Worm (Caenorhabditis elegans) whole organism, young adult: ENCODE data around the gene C14A4.6.

Experiments
- dpl-1 ChIP-seq: fragments of 150-350 bp; optimal IDR thresholded peaks from 2 replicates; lab custom pipeline; 2014; ENCODE audit warnings: missing biosample characterization, missing genetic modification reagents, missing genetic modification characterization
- unc-62 ChIP-seq: fragments of 150-350 bp; optimal IDR thresholded peaks from 2 replicates; lab custom pipeline; 2014; ENCODE audit warnings: missing biosample characterization, missing genetic modification reagents, missing genetic modification characterization

DNA sequence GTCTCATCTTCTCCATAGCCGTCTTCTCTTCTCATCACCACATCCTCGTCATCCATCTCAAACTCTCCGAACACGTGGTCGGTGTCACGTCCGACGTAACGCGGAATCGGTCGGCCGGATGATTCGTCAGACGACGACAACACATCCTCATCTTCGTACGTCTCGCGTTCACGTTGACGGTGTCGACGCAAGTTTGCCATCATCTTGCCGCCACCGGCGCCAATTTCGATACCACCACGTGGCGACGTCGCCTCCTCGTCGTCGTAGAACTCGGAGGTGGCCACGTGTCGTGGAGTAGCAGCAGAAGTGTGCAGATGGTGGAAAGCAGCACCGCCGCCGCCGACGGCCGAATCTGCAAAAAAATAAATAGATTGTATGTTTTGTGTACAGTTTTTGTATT is 47.3 kb downstream of the C14A4.6 start:
- TF ChIP-seq dpl-1 (no peak), unc-62 (no peak)
